Worm (Caenorhabditis elegans): ENCODE data around the gene rcq-5.

Gene rcq-5

DNA sequence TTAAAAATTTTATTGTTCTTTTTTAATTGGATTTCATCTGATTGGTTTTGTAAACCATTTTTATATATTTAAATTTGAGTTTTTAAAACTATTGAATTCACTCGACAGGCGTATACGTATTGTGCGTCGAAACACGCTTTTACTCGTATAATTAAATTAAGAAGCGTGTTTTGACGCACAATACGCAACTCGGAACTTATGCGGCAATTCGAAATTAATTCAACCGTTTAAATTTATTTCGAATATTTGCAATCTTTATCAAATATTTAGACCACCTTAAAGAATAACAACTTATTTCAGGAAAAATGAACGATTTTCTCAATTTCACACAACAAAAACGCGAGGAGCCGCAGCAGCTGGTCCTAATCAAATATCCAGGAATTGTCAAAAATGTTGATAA is 35.9 kb downstream of the rcq-5 start, which contains the start of gene tftc-5:
TSS of gene tftc-5 (plus strand) at position 301 of the 400 bp plus-strand sequence.
- TF ChIP-seq unc-62 (GFP tag; optimal IDR thresholded peaks at IDR 0.05) = no peak

DNA sequence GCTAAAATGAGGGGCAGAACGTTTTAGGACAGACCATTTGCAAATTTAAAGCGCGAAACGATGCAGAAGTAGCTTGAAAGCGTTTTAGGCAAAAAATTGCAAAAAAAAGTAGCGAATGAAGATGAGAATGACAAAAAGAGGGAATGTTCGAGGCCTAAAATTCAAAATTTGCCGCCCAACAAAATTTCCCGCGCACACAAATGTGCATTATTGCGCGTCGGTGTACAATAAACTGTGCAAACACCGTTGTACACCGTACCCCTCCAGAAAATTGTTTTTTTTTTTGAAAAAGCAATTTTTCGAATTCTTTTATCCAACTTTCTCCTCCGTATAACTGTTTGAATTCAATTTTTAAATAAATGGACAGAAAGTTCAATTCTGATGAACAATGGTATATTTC is 38.0 kb downstream of the rcq-5 start, which contains the start of gene snpc-3.4:
TSS of gene snpc-3.4 (plus strand) at position 237 of the 400 bp plus-strand sequence.
- TF ChIP-seq unc-62 (GFP tag; optimal IDR thresholded peaks at IDR 0.05) = no peak

DNA sequence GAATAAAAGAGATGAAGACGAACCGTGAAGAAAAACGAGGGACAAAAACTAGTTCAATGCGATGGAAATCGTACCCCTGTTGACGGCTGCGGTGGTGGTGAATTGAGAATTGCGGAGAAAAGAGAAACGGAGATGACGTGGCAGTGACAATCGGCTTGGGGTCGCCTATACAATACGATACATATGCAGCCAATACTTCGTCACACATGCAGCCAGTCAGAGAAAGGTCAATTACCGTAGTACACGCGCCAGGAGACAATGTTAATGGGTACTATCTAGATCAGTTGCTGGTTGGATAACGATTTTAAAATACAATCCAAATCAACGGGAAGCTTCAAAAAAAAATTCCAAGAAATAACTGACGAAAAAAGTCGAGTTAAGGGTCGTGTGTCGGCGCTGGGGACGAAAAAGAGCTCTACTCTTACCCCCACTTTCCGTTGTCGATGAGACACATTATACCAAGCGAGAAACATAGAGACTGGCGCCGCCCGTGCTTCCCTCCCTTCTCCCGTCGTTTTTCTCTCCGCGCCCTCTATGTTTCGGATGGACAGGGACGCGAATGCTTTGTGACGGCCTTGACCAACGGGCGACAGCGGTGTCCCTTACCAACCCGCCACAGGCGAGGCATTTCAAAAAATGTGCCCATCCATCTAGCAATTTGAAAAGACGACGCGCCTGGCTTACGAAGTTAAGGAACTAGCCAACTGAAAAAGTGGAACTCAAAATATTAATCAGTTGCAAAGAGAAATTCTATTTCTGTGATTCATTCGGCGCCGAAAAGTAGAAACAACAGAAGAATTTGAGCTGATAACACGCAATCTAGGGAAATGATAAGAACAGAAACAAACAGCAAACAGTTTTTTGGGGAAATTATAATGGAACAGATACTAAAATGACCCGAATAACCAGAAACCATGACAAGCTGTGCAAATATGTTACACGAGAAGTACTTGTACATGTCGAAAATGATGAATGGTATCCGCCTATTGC is 38.9 kb downstream of the rcq-5 start:
- TF ChIP-seq unc-62 (GFP tag; optimal IDR thresholded peaks at IDR 0.05) = no peak

DNA sequence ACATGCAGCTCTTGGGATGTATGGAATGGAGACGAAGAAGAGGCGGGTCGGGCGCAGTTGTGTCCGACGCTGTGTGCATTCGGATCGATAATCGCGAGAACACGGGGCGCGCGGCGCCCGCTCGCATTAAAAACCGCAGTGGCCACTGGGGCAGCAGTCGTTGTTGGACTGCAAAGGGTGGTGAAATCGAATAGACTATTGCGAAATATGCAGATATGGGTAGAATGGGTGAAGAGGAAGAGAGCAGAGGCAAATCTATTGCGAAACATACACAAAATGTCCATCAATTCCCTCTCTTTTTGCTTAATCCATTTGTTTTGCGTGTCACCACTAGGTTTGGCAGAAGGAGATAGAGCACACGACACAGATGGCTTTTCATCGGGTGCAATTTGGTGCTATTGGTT is 39.7 kb downstream of the rcq-5 start:
- no peak for TF ChIP-seq unc-62 (GFP tag; optimal IDR thresholded peaks at IDR 0.05)

DNA sequence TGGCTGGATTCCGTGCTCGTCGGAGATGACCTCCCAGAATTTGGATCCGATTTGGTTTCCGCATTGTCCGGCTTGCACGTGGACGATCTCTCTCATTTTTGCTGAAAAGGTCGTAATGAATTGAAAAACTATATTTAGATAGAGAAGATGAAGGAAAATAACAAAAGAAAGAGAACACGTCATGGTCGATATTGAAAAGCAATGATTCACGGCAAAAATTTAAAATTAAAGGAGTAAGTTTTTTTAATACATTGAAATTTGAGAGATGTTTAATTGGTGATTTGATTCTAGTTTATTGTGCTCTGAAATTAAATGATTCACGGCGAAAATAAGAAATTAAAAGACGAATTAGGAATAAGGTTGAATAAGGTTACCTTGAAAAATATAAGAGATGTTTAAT is 40.2 kb downstream of the rcq-5 start, which contains the start of gene tbb-2:
TSS of gene tbb-2 (minus strand) at position 101 of the 400 bp plus-strand sequence.
- TF ChIP-seq unc-62 (GFP tag; optimal IDR thresholded peaks at IDR 0.05) = no peak

DNA sequence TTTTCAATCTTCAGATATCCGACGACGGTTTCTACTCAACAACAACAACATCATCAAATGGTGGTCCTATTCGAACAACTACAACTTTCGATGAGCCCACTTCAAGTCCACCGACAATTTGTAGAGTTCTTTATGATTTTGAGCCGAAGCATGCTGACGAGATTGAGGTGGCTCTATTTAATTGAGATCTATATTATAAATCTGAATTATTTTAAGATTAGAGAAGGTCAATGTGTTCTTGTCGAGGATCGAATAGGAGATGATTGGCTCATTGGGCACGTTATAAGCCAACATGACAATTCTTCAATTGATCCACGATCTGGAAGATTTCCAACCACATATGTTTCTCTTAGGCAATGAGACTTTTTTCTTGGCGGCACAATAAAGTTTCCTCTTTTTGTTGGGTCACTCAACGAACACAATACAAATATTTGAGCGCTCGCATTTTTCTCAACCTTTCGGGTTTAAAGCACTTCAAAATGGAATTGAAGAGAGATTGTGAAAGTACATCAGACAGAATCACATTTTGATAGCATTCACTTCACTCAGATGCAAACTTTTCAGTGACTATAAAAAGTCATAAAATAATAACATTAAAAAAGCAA is 42.3 kb downstream of the rcq-5 start:
- no peak for TF ChIP-seq unc-62 (GFP tag; optimal IDR thresholded peaks at IDR 0.05)

DNA sequence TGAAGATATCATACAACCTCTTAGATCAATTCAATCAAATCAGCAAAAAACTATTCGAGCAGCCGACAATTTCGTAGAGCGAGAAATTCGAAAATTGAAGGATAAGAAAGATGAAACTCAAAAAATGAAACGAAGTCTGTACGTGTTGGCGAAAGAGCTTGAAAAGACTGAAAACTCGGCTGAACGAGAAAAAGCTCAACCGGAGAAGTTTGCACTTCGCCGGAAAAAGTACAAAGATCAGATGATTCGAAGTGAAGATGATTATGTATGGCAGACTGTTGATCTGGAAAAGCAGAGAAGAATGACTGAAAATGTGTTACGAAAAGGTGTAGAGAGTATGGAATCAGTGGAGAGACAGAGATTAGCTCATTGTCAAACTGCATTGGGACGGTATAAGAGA is 44.7 kb downstream of the rcq-5 start:
- TF ChIP-seq unc-62 (GFP tag; optimal IDR thresholded peaks at IDR 0.05) = no peak

DNA sequence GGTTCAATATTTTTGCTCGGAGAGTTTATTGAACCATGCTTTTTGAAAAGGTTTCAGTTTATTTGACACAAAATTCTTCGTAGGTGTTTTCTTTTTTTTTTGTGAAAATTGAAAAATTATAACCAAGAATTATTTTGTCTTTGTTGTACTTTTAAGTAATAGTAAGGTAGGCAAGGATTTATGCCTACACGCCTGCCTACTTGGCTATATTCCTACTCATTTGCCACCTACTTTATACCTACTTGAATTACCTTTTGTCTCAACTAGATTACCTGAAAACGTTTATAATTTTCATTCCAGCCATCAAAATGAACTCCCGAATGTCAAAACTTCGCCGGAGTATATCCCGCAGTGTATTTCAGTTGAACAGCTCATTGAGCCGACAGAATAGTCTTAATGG is 45.7 kb downstream of the rcq-5 start, which contains the start of gene C36E8.4:
TSS of gene C36E8.4 (plus strand) at position 301 of the 400 bp plus-strand sequence.
- no peak for TF ChIP-seq unc-62 (GFP tag; optimal IDR thresholded peaks at IDR 0.05)

DNA sequence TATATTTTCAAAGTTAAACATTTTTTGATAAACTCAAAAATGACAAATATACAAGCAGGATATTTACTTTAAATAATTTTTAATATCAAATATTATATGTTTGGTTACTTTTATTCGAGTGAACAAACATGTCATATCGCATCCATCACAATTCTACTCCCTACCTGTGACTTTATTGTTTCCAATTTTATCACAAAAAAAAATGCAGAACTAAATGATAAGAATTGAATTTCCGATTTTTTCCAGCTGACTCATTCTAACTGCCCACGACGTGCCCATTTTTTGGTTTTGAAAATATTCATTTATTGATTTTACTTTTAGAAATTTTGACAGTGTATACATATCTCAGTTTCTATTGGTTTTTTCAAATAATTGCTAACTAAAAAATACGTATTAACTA is 46.8 kb downstream of the rcq-5 start:
- no peak for TF ChIP-seq unc-62 (GFP tag; optimal IDR thresholded peaks at IDR 0.05)

DNA sequence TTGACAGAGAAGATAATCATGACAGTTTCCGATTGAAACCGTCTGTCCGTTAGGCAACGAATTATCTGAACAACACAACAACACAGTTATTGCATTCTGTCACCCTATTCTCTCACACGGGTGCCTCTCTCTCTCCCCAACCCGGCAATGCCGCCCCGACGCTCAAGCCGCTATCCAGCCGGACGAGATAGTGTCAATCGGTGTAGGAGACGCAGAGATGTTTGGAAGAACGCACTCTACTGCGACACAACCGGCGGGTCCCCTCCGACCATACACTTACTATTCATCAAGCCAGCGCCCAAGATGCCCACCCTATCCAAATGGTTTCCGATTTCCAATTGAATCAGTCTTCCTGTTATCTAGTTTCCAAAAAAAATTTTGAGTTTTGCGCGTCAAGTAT is 47.6 kb downstream of the rcq-5 start:
- TF ChIP-seq unc-62 (GFP tag; optimal IDR thresholded peaks at IDR 0.05) = no peak

DNA sequence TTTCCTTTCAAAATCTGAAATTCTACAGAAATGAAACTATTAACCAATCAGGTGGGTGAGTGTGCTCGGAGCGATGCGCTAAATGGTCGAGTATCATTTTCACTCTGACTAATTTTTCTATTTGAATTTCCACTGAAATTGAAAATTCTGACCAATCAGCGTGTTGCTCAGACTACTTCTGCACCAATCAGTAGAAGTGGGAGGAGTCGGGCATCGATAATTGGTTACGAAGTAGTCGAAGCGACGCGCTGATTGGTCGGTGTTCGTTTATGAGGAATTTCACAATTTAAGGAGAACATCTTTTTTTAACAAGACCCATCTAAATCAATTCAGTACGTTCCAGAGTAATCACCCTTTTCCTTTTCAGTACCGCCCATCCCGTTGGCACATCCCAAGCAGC is 48.6 kb downstream of the rcq-5 start:
- TF ChIP-seq unc-62 (GFP tag; optimal IDR thresholded peaks at IDR 0.05) = no peak

DNA sequence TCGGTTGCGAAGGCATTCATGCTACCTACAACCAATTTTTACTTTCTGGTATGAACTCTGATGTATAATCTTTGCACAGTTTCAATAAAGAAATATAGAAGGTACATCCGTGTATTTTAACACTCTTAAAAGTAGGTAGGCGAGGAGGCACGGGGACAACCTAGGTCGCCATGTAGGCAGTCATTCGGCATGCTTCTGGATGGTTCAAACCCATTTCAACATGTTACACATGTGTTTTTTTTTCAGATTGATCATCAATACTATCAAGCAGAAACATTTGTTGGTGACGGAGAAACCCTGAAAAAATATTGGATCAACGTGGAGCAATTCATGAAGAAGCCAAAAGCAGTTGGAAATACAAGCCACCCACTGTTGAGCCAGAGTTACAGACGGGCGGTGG is 50.8 kb downstream of the rcq-5 start:
- no peak for TF ChIP-seq unc-62 (GFP tag; optimal IDR thresholded peaks at IDR 0.05)

DNA sequence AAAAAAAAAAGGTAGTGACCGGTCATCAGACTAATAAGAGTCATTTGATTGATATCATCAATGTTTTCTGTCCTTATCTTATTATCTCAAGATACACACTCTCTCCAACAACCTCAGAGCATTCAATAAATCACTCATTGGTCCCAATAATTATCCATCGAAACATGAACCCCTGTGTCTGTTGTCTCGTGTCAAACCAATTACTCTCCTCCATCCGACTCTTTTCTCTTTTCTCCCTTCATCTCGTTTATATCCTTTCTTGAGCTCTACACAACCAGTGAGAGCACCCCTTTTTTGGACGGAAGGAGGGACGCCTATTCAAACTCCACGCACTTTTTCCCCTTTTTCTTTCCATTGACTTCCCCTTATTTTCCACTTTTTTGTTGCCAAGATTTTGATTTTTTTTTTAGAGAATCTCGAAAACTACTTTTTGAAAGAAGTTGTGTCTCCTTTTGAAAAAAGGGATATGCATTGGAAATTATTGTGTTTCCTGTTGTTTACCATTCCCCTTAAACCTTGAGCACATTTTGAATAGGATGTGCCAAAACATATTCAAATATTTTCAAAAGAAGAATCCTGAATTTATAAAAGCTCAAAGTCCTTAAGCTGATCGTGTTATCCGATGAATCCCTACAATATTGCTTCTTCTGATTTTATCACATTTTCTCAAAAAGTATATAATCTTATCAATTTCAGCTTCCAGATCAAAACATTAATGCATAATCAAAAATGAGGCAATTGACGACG is 52.2 kb downstream of the rcq-5 start, which contains the start of gene pxd-1:
TSS of gene pxd-1 (plus strand) at position 697 of the 747 bp plus-strand sequence.
- no peak for TF ChIP-seq unc-62 (GFP tag; optimal IDR thresholded peaks at IDR 0.05)

DNA sequence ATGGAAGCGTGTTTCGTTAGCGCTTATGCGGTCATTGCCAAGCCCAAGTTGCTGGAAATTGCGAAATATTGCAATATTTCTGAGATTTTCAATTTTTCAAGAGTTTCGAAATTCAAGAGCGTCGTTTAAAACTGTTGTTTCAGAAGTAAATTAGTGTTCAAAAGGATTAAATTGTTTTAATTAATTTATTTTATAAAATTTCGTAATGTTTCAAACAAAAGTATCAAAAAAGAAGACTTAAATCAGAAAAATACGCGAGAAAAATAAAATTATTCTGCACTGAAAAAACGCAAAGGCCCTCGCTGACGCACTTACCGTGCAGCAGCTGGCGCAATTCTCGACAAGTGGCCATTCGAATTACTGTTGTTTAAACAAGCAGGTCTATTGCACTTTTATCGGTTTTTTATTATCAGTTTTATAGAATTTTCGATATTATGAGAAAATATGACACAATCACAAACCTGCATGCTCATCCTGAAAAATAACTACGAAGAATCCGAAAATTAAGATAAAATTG is 53.7 kb downstream of the rcq-5 start, which contains the start of gene tif-1A:
TSS of gene tif-1A (minus strand) at position 51 of the 517 bp plus-strand sequence.
- no peak for TF ChIP-seq unc-62 (GFP tag; optimal IDR thresholded peaks at IDR 0.05)
